Fruit fly (Drosophila melanogaster): ENCODE data around the gene Fdx1.

DNA sequence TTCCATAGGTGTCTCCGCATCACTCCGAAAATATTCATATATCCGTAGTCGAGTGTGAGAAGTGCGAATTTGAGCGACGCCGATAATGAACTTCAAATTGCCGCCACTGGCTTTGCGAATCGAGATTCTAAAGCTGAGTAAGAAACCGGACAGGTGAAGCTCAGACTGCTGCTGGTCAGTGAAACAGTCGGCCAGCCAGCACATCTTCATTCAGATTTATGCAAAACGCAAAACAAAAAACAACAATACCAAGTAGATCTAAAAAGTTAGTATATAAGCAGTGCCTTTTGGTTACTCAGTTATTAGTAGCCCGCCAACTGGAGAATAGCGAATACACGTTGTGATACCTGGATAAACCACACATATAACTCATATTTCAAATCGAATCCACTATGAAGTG is 33.5 kb upstream of the Fdx1 start, which contains the start of gene Cpr67B:
- TF ChIP-seq EcR (GFP tag; optimal IDR thresholded peaks at IDR 0.05) (no peak), Pif1A (GFP tag; optimal IDR thresholded peaks at IDR 0.05) (no peak), Snoo (tag; optimal IDR thresholded peaks at IDR 0.05) (no peak), CG8159 (tag; optimal IDR thresholded peaks at IDR 0.05) (no peak), CG34367 (tag; optimal IDR thresholded peaks at IDR 0.05) (no peak), gl (tag; optimal IDR thresholded peaks at IDR 0.05) (no peak), D1 (tag; optimal IDR thresholded peaks at IDR 0.05) (no peak), rn (GFP tag; IDR thresholded peaks at IDR 0.05) (no peak), CG4496 (GFP tag; IDR thresholded peaks at IDR 0.05) (no peak), CG14655 (GFP tag; optimal IDR thresholded peaks at IDR 0.05) (no peak), CG12605 (GFP tag; IDR thresholded peaks at IDR 0.05) (no peak), CG13204 (GFP tag; optimal IDR thresholded peaks at IDR 0.05) (no peak), CG9948 (tag; optimal IDR thresholded peaks at IDR 0.05) (no peak), CG8301 (tag; optimal IDR thresholded peaks at IDR 0.05) (no peak)

All from whole organism, pupa.